Fruit fly (Drosophila melanogaster) whole organism, embryonic: ENCODE measurements around the gene RpS28-like.

Experiments used
- Ada2b ChIP-seq: fragments of 200-800 bp; sonication (Bioruptor generic); IDR thresholded peaks from 2 replicates; pipeline ENCODE4 v1.3.6; 2022; ENCODE audit warnings: missing biosample characterization, missing genetic modification characterization
- CG10274 ChIP-seq: fragments of 200-800 bp; sonication (Bioruptor generic); optimal IDR thresholded peaks from 3 replicates; lab custom pipeline; 2017; ENCODE audit warnings: missing biosample characterization, mild to moderate bottlenecking, missing genetic modification characterization
- CG10543 ChIP-seq: fragments of 200-800 bp; sonication (Bioruptor generic); optimal IDR thresholded peaks from 3 replicates; lab custom pipeline; 2017; ENCODE audit warnings: missing biosample characterization, mild to moderate bottlenecking, missing genetic modification characterization, moderate library complexity
- CG13424 ChIP-seq: fragments of 200-800 bp; sonication (Bioruptor generic); optimal IDR thresholded peaks from 2 replicates; lab custom pipeline; 2019; ENCODE audit warnings: missing biosample characterization, mild to moderate bottlenecking, missing genetic modification characterization, moderate library complexity
- CG15269 ChIP-seq: fragments of 200-800 bp; sonication (Bioruptor generic); optimal IDR thresholded peaks from 2 replicates; lab custom pipeline; 2018; ENCODE audit warnings: missing biosample characterization, mild to moderate bottlenecking, missing genetic modification characterization, moderate library complexity
- CG15514 ChIP-seq: fragments of 200-800 bp; sonication (Bioruptor generic); optimal IDR thresholded peaks from 3 replicates; lab custom pipeline; 2017; ENCODE audit warnings: missing biosample characterization, missing genetic modification characterization, mild to moderate bottlenecking, moderate library complexity, missing genetic modification reagents
- CG17359 ChIP-seq: fragments of 200-800 bp; sonication (Bioruptor generic); optimal IDR thresholded peaks from 3 replicates; lab custom pipeline; 2018; ENCODE audit warnings: missing biosample characterization, mild to moderate bottlenecking, missing genetic modification characterization, moderate library complexity
- CG18599 ChIP-seq: fragments of 200-800 bp; sonication (Bioruptor generic); optimal IDR thresholded peaks from 3 replicates; lab custom pipeline; 2017; ENCODE audit warnings: missing biosample characterization, missing genetic modification characterization, mild to moderate bottlenecking, moderate library complexity, missing genetic modification reagents
- CG31224 ChIP-seq: fragments of 200-800 bp; sonication (Bioruptor generic); IDR thresholded peaks from 2 replicates; pipeline ENCODE4 v1.3.6; 2022; ENCODE audit warnings: missing biosample characterization, missing genetic modification characterization
- CG32772 ChIP-seq: fragments of 200-800 bp; sonication (Bioruptor generic); IDR thresholded peaks from 2 replicates; pipeline ENCODE4 v1.3.6; 2022; ENCODE audit warnings: missing biosample characterization, missing genetic modification characterization
- CG3407 ChIP-seq: fragments of 200-800 bp; sonication (Bioruptor generic); optimal IDR thresholded peaks from 2 replicates; lab custom pipeline; 2018; ENCODE audit warnings: missing biosample characterization, mild to moderate bottlenecking, missing genetic modification characterization
- CG4730 ChIP-seq: fragments of 200-800 bp; sonication (Bioruptor generic); IDR thresholded peaks from 2 replicates; pipeline ENCODE4 v1.3.6; 2022; ENCODE audit warnings: missing biosample characterization, missing genetic modification characterization
- CG4820 ChIP-seq: fragments of 200-800 bp; sonication (Bioruptor generic); optimal IDR thresholded peaks from 3 replicates; lab custom pipeline; 2016; ENCODE audit warnings: missing biosample characterization, missing genetic modification characterization
- CG5180 ChIP-seq: fragments of 200-800 bp; sonication (Bioruptor generic); optimal IDR thresholded peaks from 3 replicates; lab custom pipeline; 2017; ENCODE audit warnings: missing biosample characterization, missing genetic modification characterization, mild to moderate bottlenecking, moderate library complexity, missing genetic modification reagents
- CG7271 ChIP-seq: fragments of 200-800 bp; sonication (Bioruptor generic); optimal IDR thresholded peaks from 2 replicates; lab custom pipeline; 2018; ENCODE audit warnings: missing biosample characterization, mild to moderate bottlenecking, missing genetic modification characterization, moderate library complexity
- CG7556 ChIP-seq: fragments of 200-800 bp; sonication (Bioruptor generic); optimal IDR thresholded peaks from 2 replicates; lab custom pipeline; 2017; ENCODE audit warnings: missing biosample characterization, mild to moderate bottlenecking, missing genetic modification characterization
- CG9727 ChIP-seq: fragments of 200-800 bp; sonication (Bioruptor generic); optimal IDR thresholded peaks from 3 replicates; lab custom pipeline; 2017; ENCODE audit warnings: missing biosample characterization, mild to moderate bottlenecking, missing genetic modification characterization
- Eip74EF ChIP-seq, 2 experiments: fragments of 200-800 bp in 1 of 2; fragments of >200 bp in 1 of 2; sonication (Bioruptor generic) in 1 of 2; optimal IDR thresholded peaks; 2 replicates each; lab custom pipeline; 2017 to 2019; ENCODE audit warnings: missing biosample characterization in 2 of 2, missing genetic modification characterization in 2 of 2, mild to moderate bottlenecking in 1 of 2, moderate library complexity in 1 of 2
- Hand ChIP-seq: fragments of 200-800 bp; sonication (Bioruptor generic); optimal IDR thresholded peaks from 2 replicates; lab custom pipeline; 2017; ENCODE audit warnings: mild to moderate bottlenecking, missing biosample characterization, missing genetic modification reagents, missing genetic modification characterization
- Nf-YC ChIP-seq: fragments of 200-800 bp; optimal IDR thresholded peaks from 3 replicates; lab custom pipeline; 2019; ENCODE audit warnings: missing biosample characterization, mild to moderate bottlenecking, missing genetic modification characterization, moderate library complexity
- Ptx1 ChIP-seq: fragments of 200-800 bp; sonication (Bioruptor generic); IDR thresholded peaks from 2 replicates; pipeline ENCODE4 v1.3.6; 2022; ENCODE audit warnings: missing biosample characterization, missing genetic modification characterization
- TFAM ChIP-seq: fragments of 200-800 bp; sonication (Bioruptor generic); optimal IDR thresholded peaks from 2 replicates; lab custom pipeline; 2017; ENCODE audit warnings: missing biosample characterization, missing genetic modification characterization, inconsistent platforms
- Taf1 ChIP-seq: fragments of 200-800 bp; sonication (Bioruptor generic); IDR thresholded peaks from 2 replicates; pipeline ENCODE4 v1.3.6; 2022; ENCODE audit warnings: missing biosample characterization, missing genetic modification characterization
- Trl ChIP-seq, 3 experiments: fragments of >200 bp in 2 of 3; fragments of 200-800 bp in 1 of 3; sonication (Bioruptor generic) in 1 of 3; optimal IDR thresholded peaks; 2 replicates in 1 of 3; 3 replicates in 2 of 3; lab custom pipeline; 2016 to 2017; ENCODE audit warnings: missing biosample characterization in 1 of 3, missing genetic modification characterization in 1 of 3
- amos ChIP-seq: fragments of 200-800 bp; sonication (Bioruptor generic); IDR thresholded peaks from 2 replicates; pipeline ENCODE4 v1.3.6; 2022; ENCODE audit warnings: missing biosample characterization, missing genetic modification characterization; ENCODE audit not compliant: partially characterized antibody
- ap ChIP-seq: fragments of 200-800 bp; sonication (Bioruptor generic); IDR thresholded peaks from 2 replicates; pipeline ENCODE4 v1.3.6; 2022; ENCODE audit warnings: missing biosample characterization, missing genetic modification characterization
- ash1 ChIP-seq: fragments of 200-800 bp; sonication (Bioruptor generic); optimal IDR thresholded peaks from 2 replicates; lab custom pipeline; 2018; ENCODE audit warnings: missing biosample characterization, mild to moderate bottlenecking, missing genetic modification characterization
- bcd ChIP-seq: fragments of 200-800 bp; sonication (Bioruptor generic); optimal IDR thresholded peaks from 2 replicates; lab custom pipeline; 2017; ENCODE audit warnings: missing biosample characterization, mild to moderate bottlenecking, missing genetic modification characterization
- btn ChIP-seq: fragments of 200-800 bp; sonication (Bioruptor generic); optimal IDR thresholded peaks from 2 replicates; lab custom pipeline; 2016; ENCODE audit warnings: missing biosample characterization, missing genetic modification characterization
- caup ChIP-seq: fragments of 200-800 bp; sonication (Bioruptor generic); optimal IDR thresholded peaks from 3 replicates; lab custom pipeline; 2017; ENCODE audit warnings: missing biosample characterization, mild to moderate bottlenecking, missing genetic modification characterization, moderate library complexity; ENCODE audit not compliant: severe bottlenecking
- cwo ChIP-seq: fragments of 200-800 bp; sonication (Bioruptor generic); optimal IDR thresholded peaks from 3 replicates; lab custom pipeline; 2017; ENCODE audit warnings: missing biosample characterization, missing genetic modification characterization, mild to moderate bottlenecking, moderate library complexity, missing genetic modification reagents
- dpn ChIP-seq, 2 experiments: fragments of 200-800 bp; sonication (Bioruptor generic); optimal IDR thresholded peaks; 3 replicates each; lab custom pipeline; 2016; ENCODE audit warnings: missing biosample characterization in 2 of 2, missing genetic modification characterization in 2 of 2
- emc ChIP-seq: fragments of 200-800 bp; sonication (Bioruptor generic); optimal IDR thresholded peaks from 2 replicates; lab custom pipeline; 2016; ENCODE audit warnings: missing biosample characterization, missing genetic modification characterization
- en ChIP-seq: fragments of 200-800 bp; sonication (Bioruptor generic); optimal IDR thresholded peaks from 2 replicates; lab custom pipeline; 2016; ENCODE audit warnings: missing biosample characterization, missing genetic modification characterization
- esg ChIP-seq: fragments of 200-800 bp; sonication (Bioruptor generic); conservative IDR thresholded peaks from 2 replicates; pipeline ENCODE4 v1.3.6; 2022; ENCODE audit warnings: missing biosample characterization, missing genetic modification characterization
- gem ChIP-seq: fragments of 200-800 bp; sonication (Bioruptor generic); optimal IDR thresholded peaks from 2 replicates; lab custom pipeline; 2019; ENCODE audit warnings: missing biosample characterization, mild to moderate bottlenecking, missing genetic modification characterization, moderate library complexity
- ind ChIP-seq: fragments of 200-800 bp; sonication (Bioruptor generic); optimal IDR thresholded peaks from 3 replicates; lab custom pipeline; 2016; ENCODE audit warnings: missing biosample characterization, missing genetic modification characterization
- kay ChIP-seq: fragments of 200-800 bp; sonication (Bioruptor generic); optimal IDR thresholded peaks from 2 replicates; lab custom pipeline; 2016; ENCODE audit warnings: missing biosample characterization, missing genetic modification characterization
- lab ChIP-seq: fragments of 200-800 bp; sonication (Bioruptor generic); optimal IDR thresholded peaks from 3 replicates; lab custom pipeline; 2017; ENCODE audit warnings: missing biosample characterization, missing genetic modification characterization, mild to moderate bottlenecking, moderate library complexity, missing genetic modification reagents
- oc ChIP-seq: fragments of 200-800 bp; sonication (Bioruptor generic); optimal IDR thresholded peaks from 2 replicates; lab custom pipeline; 2018; ENCODE audit warnings: missing biosample characterization, mild to moderate bottlenecking, missing genetic modification characterization, moderate library complexity
- org-1 ChIP-seq: fragments of 200-800 bp; sonication (Bioruptor generic); optimal IDR thresholded peaks from 2 replicates; lab custom pipeline; 2017; ENCODE audit warnings: missing biosample characterization, missing genetic modification characterization
- row ChIP-seq: fragments of 200-800 bp; sonication (Bioruptor generic); IDR thresholded peaks from 3 replicates; pipeline ENCODE4 v1.3.6; 2022; ENCODE audit warnings: missing biosample characterization, missing genetic modification characterization
- sc ChIP-seq, 3 experiments: fragments of >200 bp in 2 of 3; fragments of 200-800 bp in 1 of 3; sonication (Bioruptor generic) in 1 of 3; optimal IDR thresholded peaks; 2 replicates in 2 of 3; 3 replicates in 1 of 3; lab custom pipeline; 2017; ENCODE audit warnings: mild to moderate bottlenecking in 1 of 3, missing biosample characterization in 1 of 3, missing genetic modification characterization in 1 of 3, missing genetic modification reagents in 1 of 3
- sens ChIP-seq: fragments of 200-800 bp; sonication (Bioruptor generic); peaks from one replicate; lab custom pipeline; 2016; ENCODE audit warnings: missing biosample characterization, missing genetic modification characterization
- slbo ChIP-seq: fragments of 200-800 bp; sonication (Bioruptor generic); IDR thresholded peaks from 2 replicates; pipeline ENCODE4 v1.3.6; 2022; ENCODE audit warnings: missing biosample characterization, missing genetic modification characterization
- so ChIP-seq: fragments of 200-800 bp; sonication (Bioruptor generic); IDR thresholded peaks from 3 replicates; pipeline ENCODE4 v1.3.6; 2022; ENCODE audit warnings: missing biosample characterization, missing genetic modification characterization
- tap ChIP-seq: fragments of 200-800 bp; optimal IDR thresholded peaks from 3 replicates; lab custom pipeline; 2019; ENCODE audit warnings: missing biosample characterization, mild to moderate bottlenecking, missing genetic modification characterization, moderate library complexity
- tgo ChIP-seq: fragments of 200-800 bp; sonication (Bioruptor generic); IDR thresholded peaks from 3 replicates; pipeline ENCODE4 v1.3.6; 2022; ENCODE audit warnings: missing biosample characterization, missing genetic modification characterization
- tx ChIP-seq: fragments of 200-800 bp; sonication (Bioruptor generic); optimal IDR thresholded peaks from 2 replicates; lab custom pipeline; 2016; ENCODE audit warnings: missing biosample characterization, missing genetic modification characterization

The RpS28-like gene

dm6 chr2L:9400153-9400552 lies 36.5 kb upstream of the RpS28-like start (continued):
- TF ChIP-seq CG15514 (GFP tag; lab: Kevin White, UChicago) (peak; percentile 12), CG3407 (GFP tag; lab: Kevin White, UChicago) (no peak), amos (GFP tag; lab: Robert Waterston, UW) (no peak), en (GFP tag; lab: Kevin White, UChicago) (no peak), slbo (GFP tag; lab: Robert Waterston, UW) (peak; percentile 42; the same call in 1 of the 2 replicates), CG32772 (GFP tag; lab: Robert Waterston, UW) (0 out of 2 replicates have a peak, but pooled peaks have one; percentile 6), tap (tag; lab: Kevin White, UChicago) (no peak), ash1 (GFP tag; lab: Kevin White, UChicago) (no peak), ap (GFP tag; lab: Robert Waterston, UW) (no peak), CG4820 (no peak), org-1 (GFP tag; lab: Kevin White, UChicago) (no peak), ind (GFP tag; lab: Kevin White, UChicago) (peak; percentile 8), emc (GFP tag; lab: Kevin White, UChicago) (no peak), dpn (GFP tag; optimal IDR thresholded peaks at IDR 0.05; lab: Kevin White, UChicago) (peak in 1 of 2 experiments; percentile 25), kay (GFP tag; lab: Kevin White, UChicago) (no peak), Eip74EF (GFP tag; optimal IDR thresholded peaks at IDR 0.05; lab: Kevin White, UChicago) (no peak), CG9727 (GFP tag; lab: Kevin White, UChicago) (peak; percentile 19), tgo (GFP tag; lab: Robert Waterston, UW) (0 out of 3 replicates have a peak, but pooled peaks have one; percentile 19), CG18599 (peak; percentile 70), CG7271 (tag; lab: Kevin White, UChicago) (no peak), sens (GFP tag; lab: Kevin White, UChicago) (peak; percentile 61), TFAM (no peak), CG13424 (tag; lab: Kevin White, UChicago) (peak; percentile 22), oc (tag; lab: Kevin White, UChicago) (no peak), caup (GFP tag; lab: Kevin White, UChicago) (peak; percentile 34), btn (GFP tag; lab: Kevin White, UChicago) (no peak), CG15269 (tag; lab: Kevin White, UChicago) (peak; percentile 29), CG31224 (GFP tag; lab: Robert Waterston, UW) (no peak), Taf1 (GFP tag; lab: Robert Waterston, UW) (no peak), CG7556 (GFP tag; lab: Kevin White, UChicago) (no peak), tx (GFP tag; lab: Kevin White, UChicago) (no peak), CG17359 (tag; lab: Kevin White, UChicago) (no peak), lab (GFP tag; lab: Kevin White, UChicago) (peak; percentile 60), esg (GFP tag; lab: Robert Waterston, UW) (no peak), sc (optimal IDR thresholded peaks at IDR 0.05; lab: Kevin White, UChicago) (no peak), sc (GFP tag; optimal IDR thresholded peaks at IDR 0.05; lab: Kevin White, UChicago) (no peak), Ada2b (GFP tag; lab: Robert Waterston, UW) (peak; percentile 41; the same call in 1 of the 2 replicates), CG5180 (GFP tag; lab: Kevin White, UChicago) (no peak), Ptx1 (GFP tag; lab: Robert Waterston, UW) (0 out of 2 replicates have a peak, but pooled peaks have one; percentile 26), row (peak; percentile 65), gem (tag; lab: Kevin White, UChicago) (peak; percentile 53), bcd (peak; percentile 26), CG10274 (GFP tag; lab: Kevin White, UChicago) (no peak), cwo (GFP tag; lab: Kevin White, UChicago) (peak; percentile 22), Hand (GFP tag; lab: Kevin White, UChicago) (peak; percentile 41), CG10543 (no peak), Nf-YC (tag; lab: Kevin White, UChicago) (no peak), Trl (optimal IDR thresholded peaks at IDR 0.05; lab: Kevin White, UChicago) (no peak), Trl (GFP tag; optimal IDR thresholded peaks at IDR 0.05; lab: Kevin White, UChicago) (no peak), so (GFP tag; lab: Robert Waterston, UW) (no peak), CG4730 (GFP tag; lab: Robert Waterston, UW) (no peak)
